Worm (Caenorhabditis elegans): Measurements from ENCODE around the gene zipt-13.
A peak's percentile ranks its signal among the peaks of the same experiment; 100 is the strongest.

Gene zipt-13

ce11 chrX:10188493-10188895, 48.2 kb downstream of the zipt-13 start (continued):
- TF ChIP-seq mep-1 (tag; optimal IDR thresholded peaks at IDR 0.05) (peak; percentile 90), zip-4 (GFP tag; optimal IDR thresholded peaks at IDR 0.05) (peak; percentile 31), ama-1 (optimal IDR thresholded peaks at IDR 0.05) (no peak), nhr-11 (tag; optimal IDR thresholded peaks at IDR 0.05) (peak; percentile 13), efl-3 (GFP tag; optimal IDR thresholded peaks at IDR 0.05) (no peak), C34B4.2 (tag; optimal IDR thresholded peaks at IDR 0.05) (no peak), isw-1 (GFP tag; IDR thresholded peaks at IDR 0.05) (peak; percentile 40; the same call in 1 of the 2 replicates), nhr-76 (tag; optimal IDR thresholded peaks at IDR 0.05) (no peak), ceh-90 (tag; optimal IDR thresholded peaks at IDR 0.05) (no peak), skn-1 (tag; optimal IDR thresholded peaks at IDR 0.05) (peak; percentile 10), dpl-1 (GFP tag; optimal IDR thresholded peaks at IDR 0.05) (peak in 1 of 3 experiments; percentile 28), lin-14 (GFP tag; optimal IDR thresholded peaks at IDR 0.05) (peak; percentile 99), aha-1 (tag; optimal IDR thresholded peaks at IDR 0.05) (no peak), nhr-84 (tag; optimal IDR thresholded peaks at IDR 0.05) (no peak), pag-3 (tag; optimal IDR thresholded peaks at IDR 0.05; ENCODE audit: borderline replicate concordance, insufficient read depth) (peak; percentile 71), snu-23 (GFP tag; optimal IDR thresholded peaks at IDR 0.05) (peak; percentile 82), unc-30 (tag; optimal IDR thresholded peaks at IDR 0.05) (no peak), sptf-1 (tag; optimal IDR thresholded peaks at IDR 0.05) (no peak), C16A3.4 (tag; optimal IDR thresholded peaks at IDR 0.05) (peak; percentile 70), nhr-28 (tag; optimal IDR thresholded peaks at IDR 0.05) (no peak), fkh-8 (tag; optimal IDR thresholded peaks at IDR 0.05) (peak; percentile 81), zag-1 (tag; optimal IDR thresholded peaks at IDR 0.05) (no peak), nhr-85 (tag) (no peak), F16B12.6 (tag; optimal IDR thresholded peaks at IDR 0.05) (no peak), mef-2 (tag; optimal IDR thresholded peaks at IDR 0.05) (peak; percentile 26), Y116A8C.19 (tag; optimal IDR thresholded peaks at IDR 0.05; ENCODE audit: borderline replicate concordance) (no peak), nhr-90 (tag; optimal IDR thresholded peaks at IDR 0.05; ENCODE audit: poor library complexity) (peak; percentile 54), efl-1 (optimal IDR thresholded peaks at IDR 0.05) (peak; percentile 45 to 62), efl-1 (GFP tag; optimal IDR thresholded peaks at IDR 0.05 in 1 of 2) (peak in 1 of 2 experiments; percentile 63), alr-1 (tag; optimal IDR thresholded peaks at IDR 0.05; ENCODE audit: borderline replicate concordance) (no peak), fkh-10 (GFP tag; optimal IDR thresholded peaks at IDR 0.05) (peak; percentile 76), ztf-11 (tag; optimal IDR thresholded peaks at IDR 0.05) (peak in 1 of 2 experiments; percentile 66), unc-62 (GFP tag; optimal IDR thresholded peaks at IDR 0.05) (no peak), hpl-2 (GFP tag; optimal IDR thresholded peaks at IDR 0.05) (no peak), unc-130 (tag; optimal IDR thresholded peaks at IDR 0.05) (peak; percentile 74), lin-35 (GFP tag; optimal IDR thresholded peaks at IDR 0.05) (peak; percentile 53 to 58), rnt-1 (tag; optimal IDR thresholded peaks at IDR 0.05) (peak; percentile 74), dsc-1 (tag; optimal IDR thresholded peaks at IDR 0.05) (peak; percentile 75), xbp-1 (tag; optimal IDR thresholded peaks at IDR 0.05) (peak; percentile 67), jun-1 (tag; optimal IDR thresholded peaks at IDR 0.05) (peak; percentile 33), nhr-20 (tag; optimal IDR thresholded peaks at IDR 0.05) (peak; percentile 72), hlh-4 (tag; optimal IDR thresholded peaks at IDR 0.05) (no peak), pqm-1 (tag; optimal IDR thresholded peaks at IDR 0.05) (no peak), nhr-12 (tag; optimal IDR thresholded peaks at IDR 0.05) (no peak)

ce11 chrX:10184708-10185107, 52.0 kb downstream of the zipt-13 start:
- TF ChIP-seq vab-15 (tag; optimal IDR thresholded peaks at IDR 0.05) (no peak), swsn-7 (tag; optimal IDR thresholded peaks at IDR 0.05) (no peak), nhr-77 (tag; optimal IDR thresholded peaks at IDR 0.05) (no peak), zag-1 (tag; optimal IDR thresholded peaks at IDR 0.05) (no peak)

Data from whole organism, L1 larva.